Fruit fly (Drosophila melanogaster) whole organism, embryonic: ENCODE measurements around the gene osk.
A peak's percentile ranks its signal among the peaks of the same experiment; 100 is the strongest.

Experiments used
- Antp ChIP-seq: fragments of 200-800 bp; sonication (Bioruptor generic); optimal IDR thresholded peaks from 3 replicates; lab custom pipeline; 2016; ENCODE audit warnings: missing biosample characterization, missing genetic modification characterization
- Atf3 ChIP-seq: fragments of 200-800 bp; sonication (Bioruptor generic); optimal IDR thresholded peaks from 3 replicates; lab custom pipeline; 2016; ENCODE audit warnings: missing biosample characterization, missing genetic modification characterization
- CG10274 ChIP-seq: fragments of 200-800 bp; sonication (Bioruptor generic); optimal IDR thresholded peaks from 3 replicates; lab custom pipeline; 2017; ENCODE audit warnings: missing biosample characterization, mild to moderate bottlenecking, missing genetic modification characterization
- CG11093 ChIP-seq: fragments of 200-800 bp; sonication (Bioruptor generic); IDR thresholded peaks from 3 replicates; pipeline ENCODE4 v1.3.6; 2022; ENCODE audit warnings: missing biosample characterization, missing genetic modification characterization
- CG11723 ChIP-seq: fragments of 200-800 bp; sonication (Bioruptor generic); optimal IDR thresholded peaks from 2 replicates; lab custom pipeline; 2017; ENCODE audit warnings: missing biosample characterization, mild to moderate bottlenecking, missing genetic modification characterization
- CG12659 ChIP-seq: fragments of 200-800 bp; sonication (Bioruptor generic); optimal IDR thresholded peaks from 3 replicates; lab custom pipeline; 2017; ENCODE audit warnings: mild to moderate bottlenecking, missing biosample characterization, missing genetic modification reagents, missing genetic modification characterization
- CG13287 ChIP-seq: fragments of 200-800 bp; sonication (Bioruptor generic); IDR thresholded peaks from 2 replicates; pipeline ENCODE4 v1.3.6; 2022; ENCODE audit warnings: missing biosample characterization, missing genetic modification characterization; ENCODE audit not compliant: partially characterized antibody
- CG14860 ChIP-seq: fragments of 200-800 bp; sonication (Bioruptor generic); IDR thresholded peaks from 3 replicates; pipeline ENCODE4 v1.3.6; 2022; ENCODE audit warnings: missing biosample characterization, missing genetic modification characterization; ENCODE audit not compliant: partially characterized antibody
- CG15514 ChIP-seq: fragments of 200-800 bp; sonication (Bioruptor generic); optimal IDR thresholded peaks from 3 replicates; lab custom pipeline; 2017; ENCODE audit warnings: missing biosample characterization, missing genetic modification characterization, mild to moderate bottlenecking, moderate library complexity, missing genetic modification reagents
- CG16813 ChIP-seq: fragments of 200-800 bp; sonication (Bioruptor generic); IDR thresholded peaks from 3 replicates; pipeline ENCODE4 v1.3.6; 2022; ENCODE audit warnings: missing biosample characterization, missing genetic modification characterization; ENCODE audit not compliant: partially characterized antibody
- CG17385 ChIP-seq: fragments of 200-800 bp; sonication (Bioruptor generic); optimal IDR thresholded peaks from 3 replicates; lab custom pipeline; 2018; ENCODE audit warnings: missing biosample characterization, mild to moderate bottlenecking, missing genetic modification characterization
- CG4820 ChIP-seq: fragments of 200-800 bp; sonication (Bioruptor generic); optimal IDR thresholded peaks from 3 replicates; lab custom pipeline; 2016; ENCODE audit warnings: missing biosample characterization, missing genetic modification characterization
- CG6689 ChIP-seq: fragments of 200-800 bp; sonication (Bioruptor generic); IDR thresholded peaks from 2 replicates; pipeline ENCODE4 v1.3.6; 2022; ENCODE audit warnings: missing biosample characterization, missing genetic modification characterization
- CG7928 ChIP-seq: fragments of 200-800 bp; sonication (Bioruptor generic); optimal IDR thresholded peaks from 2 replicates; lab custom pipeline; 2017; ENCODE audit warnings: missing biosample characterization, mild to moderate bottlenecking, missing genetic modification characterization
- CG9932 ChIP-seq: fragments of 200-800 bp; sonication (Bioruptor generic); IDR thresholded peaks from 2 replicates; pipeline ENCODE4 v1.3.6; 2022; ENCODE audit warnings: missing biosample characterization, missing genetic modification characterization
- CHES-1-like ChIP-seq: fragments of 200-800 bp; sonication (Bioruptor generic); optimal IDR thresholded peaks from 2 replicates; lab custom pipeline; 2016; ENCODE audit warnings: missing biosample characterization, missing genetic modification characterization
- CoRest ChIP-seq: fragments of 200-800 bp; sonication (Bioruptor generic); optimal IDR thresholded peaks from 3 replicates; lab custom pipeline; 2018; ENCODE audit warnings: missing biosample characterization, mild to moderate bottlenecking, missing genetic modification characterization, moderate library complexity
- Dek ChIP-seq: fragments of 200-800 bp; sonication (Bioruptor generic); optimal IDR thresholded peaks from 3 replicates; lab custom pipeline; 2019; ENCODE audit warnings: missing biosample characterization, mild to moderate bottlenecking, missing genetic modification characterization, moderate library complexity
- Eip74EF ChIP-seq, 2 experiments: fragments of 200-800 bp in 1 of 2; fragments of >200 bp in 1 of 2; sonication (Bioruptor generic) in 1 of 2; optimal IDR thresholded peaks; 2 replicates each; lab custom pipeline; 2017 to 2019; ENCODE audit warnings: missing biosample characterization in 2 of 2, missing genetic modification characterization in 2 of 2, mild to moderate bottlenecking in 1 of 2, moderate library complexity in 1 of 2
- Lhr ChIP-seq: fragments of 200-800 bp; sonication (Bioruptor generic); optimal IDR thresholded peaks from 3 replicates; lab custom pipeline; 2017; ENCODE audit warnings: mild to moderate bottlenecking, missing biosample characterization, missing genetic modification reagents, missing genetic modification characterization
- NfI ChIP-seq: fragments of 200-800 bp; sonication (Bioruptor generic); optimal IDR thresholded peaks from 3 replicates; lab custom pipeline; 2018; ENCODE audit warnings: missing biosample characterization, mild to moderate bottlenecking, missing genetic modification characterization, moderate library complexity
- Side ChIP-seq: fragments of 200-800 bp; sonication (Bioruptor generic); optimal IDR thresholded peaks from 2 replicates; lab custom pipeline; 2016; ENCODE audit warnings: missing biosample characterization, missing genetic modification characterization
- Sin3A ChIP-seq: fragments of >200 bp; optimal IDR thresholded peaks from 2 replicates; lab custom pipeline; 2018
- Trl ChIP-seq, 3 experiments: fragments of >200 bp in 2 of 3; fragments of 200-800 bp in 1 of 3; sonication (Bioruptor generic) in 1 of 3; optimal IDR thresholded peaks; 2 replicates in 1 of 3; 3 replicates in 2 of 3; lab custom pipeline; 2016 to 2017; ENCODE audit warnings: missing biosample characterization in 1 of 3, missing genetic modification characterization in 1 of 3
- YL-1 ChIP-seq: fragments of 200-800 bp; sonication (Bioruptor generic); optimal IDR thresholded peaks from 3 replicates; lab custom pipeline; 2017; ENCODE audit warnings: missing biosample characterization, mild to moderate bottlenecking, missing genetic modification characterization
- amos ChIP-seq: fragments of 200-800 bp; sonication (Bioruptor generic); IDR thresholded peaks from 2 replicates; pipeline ENCODE4 v1.3.6; 2022; ENCODE audit warnings: missing biosample characterization, missing genetic modification characterization; ENCODE audit not compliant: partially characterized antibody
- ap ChIP-seq: fragments of 200-800 bp; sonication (Bioruptor generic); IDR thresholded peaks from 2 replicates; pipeline ENCODE4 v1.3.6; 2022; ENCODE audit warnings: missing biosample characterization, missing genetic modification characterization
- ara ChIP-seq: fragments of 200-800 bp; sonication (Bioruptor generic); IDR thresholded peaks from 2 replicates; pipeline ENCODE4 v1.3.6; 2022; ENCODE audit warnings: missing biosample characterization, missing genetic modification characterization
- crc ChIP-seq: fragments of 200-800 bp; sonication (Bioruptor generic); optimal IDR thresholded peaks from 2 replicates; lab custom pipeline; 2016; ENCODE audit warnings: missing biosample characterization, missing genetic modification characterization
- fd64A ChIP-seq: fragments of 200-800 bp; sonication (Bioruptor generic); optimal IDR thresholded peaks from 3 replicates; lab custom pipeline; 2018; ENCODE audit warnings: missing biosample characterization, mild to moderate bottlenecking, missing genetic modification characterization
- h ChIP-seq: fragments of >200 bp; optimal IDR thresholded peaks from 2 replicates; lab custom pipeline; 2017
- hbn ChIP-seq: fragments of 200-800 bp; sonication (Bioruptor generic); IDR thresholded peaks from 2 replicates; pipeline ENCODE4 v1.3.6; 2022; ENCODE audit warnings: missing biosample characterization, missing genetic modification characterization; ENCODE audit not compliant: partially characterized antibody
- her ChIP-seq: fragments of 200-800 bp; sonication (Bioruptor generic); optimal IDR thresholded peaks from 2 replicates; lab custom pipeline; 2016; ENCODE audit warnings: missing biosample characterization, missing genetic modification characterization
- jigr1 ChIP-seq: fragments of 200-800 bp; sonication (Bioruptor generic); IDR thresholded peaks from 3 replicates; pipeline ENCODE4 v1.3.6; 2022; ENCODE audit warnings: missing biosample characterization, missing genetic modification characterization
- ken ChIP-seq: fragments of 200-800 bp; sonication (Bioruptor generic); IDR thresholded peaks from 3 replicates; pipeline ENCODE4 v1.3.6; 2022; ENCODE audit warnings: missing biosample characterization, missing genetic modification characterization
- knrl ChIP-seq: fragments of 200-800 bp; sonication (Bioruptor generic); IDR thresholded peaks from 3 replicates; pipeline ENCODE4 v1.3.6; 2022; ENCODE audit warnings: missing biosample characterization, missing genetic modification characterization; ENCODE audit not compliant: partially characterized antibody
- lola ChIP-seq, 3 experiments: fragments of >200 bp in 2 of 3; fragments of 200-800 bp in 1 of 3; sonication (Bioruptor generic) in 1 of 3; optimal IDR thresholded peaks; 2 replicates each; lab custom pipeline; 2017 to 2019; ENCODE audit warnings: missing biosample characterization in 3 of 3, missing genetic modification characterization in 3 of 3, mild to moderate bottlenecking in 1 of 3, moderate library complexity in 1 of 3
- mld ChIP-seq: fragments of 200-800 bp; sonication (Bioruptor generic); IDR thresholded peaks from 3 replicates; pipeline ENCODE4 v1.3.6; 2022; ENCODE audit warnings: missing biosample characterization, missing genetic modification characterization; ENCODE audit not compliant: partially characterized antibody
- nmo ChIP-seq: fragments of 200-800 bp; sonication (Bioruptor generic); optimal IDR thresholded peaks from 2 replicates; lab custom pipeline; 2018; ENCODE audit warnings: missing biosample characterization, mild to moderate bottlenecking, missing genetic modification characterization, moderate library complexity
- otp ChIP-seq: fragments of 200-800 bp; sonication (Bioruptor generic); IDR thresholded peaks from 3 replicates; pipeline ENCODE4, ENCODE4 v1.3.6; 2022; ENCODE audit warnings: missing biosample characterization, missing genetic modification characterization
- p53 ChIP-seq: fragments of 200-800 bp; sonication (Bioruptor generic); optimal IDR thresholded peaks from 2 replicates; lab custom pipeline; 2016; ENCODE audit warnings: missing biosample characterization, missing genetic modification characterization
- pfk ChIP-seq: fragments of 200-800 bp; sonication (Bioruptor generic); optimal IDR thresholded peaks from 2 replicates; lab custom pipeline; 2018; ENCODE audit warnings: missing biosample characterization, mild to moderate bottlenecking, missing genetic modification characterization, moderate library complexity
- phol ChIP-seq: fragments of 200-800 bp; sonication (Bioruptor generic); optimal IDR thresholded peaks from 3 replicates; lab custom pipeline; 2018; ENCODE audit warnings: missing biosample characterization, mild to moderate bottlenecking, missing genetic modification characterization, moderate library complexity
- prd ChIP-seq, 3 experiments: fragments of >200 bp in 2 of 3; fragments of 200-800 bp in 1 of 3; sonication (Bioruptor generic) in 1 of 3; optimal IDR thresholded peaks in 2 of 3; IDR thresholded peaks in 1 of 3; 2 replicates in 2 of 3; 3 replicates in 1 of 3; pipeline versions ENCODE4 v1.3.6 to Lab custom; 2017 to 2022; ENCODE audit warnings: missing biosample characterization in 1 of 3, missing genetic modification characterization in 1 of 3
- sug ChIP-seq: fragments of 200-800 bp; optimal IDR thresholded peaks from 2 replicates; lab custom pipeline; 2019; ENCODE audit warnings: missing biosample characterization, mild to moderate bottlenecking, missing genetic modification characterization, moderate library complexity
- tap ChIP-seq: fragments of 200-800 bp; optimal IDR thresholded peaks from 3 replicates; lab custom pipeline; 2019; ENCODE audit warnings: missing biosample characterization, mild to moderate bottlenecking, missing genetic modification characterization, moderate library complexity
- tgo ChIP-seq: fragments of 200-800 bp; sonication (Bioruptor generic); IDR thresholded peaks from 3 replicates; pipeline ENCODE4 v1.3.6; 2022; ENCODE audit warnings: missing biosample characterization, missing genetic modification characterization
- yki ChIP-seq: fragments of >200 bp; optimal IDR thresholded peaks from 3 replicates; lab custom pipeline; 2018
- zfh2 ChIP-seq: fragments of 200-800 bp; sonication (Bioruptor generic); optimal IDR thresholded peaks from 2 replicates; lab custom pipeline; 2016; ENCODE audit warnings: missing biosample characterization, missing genetic modification characterization

Gene osk

dm6 chr3R:8984602-8985074 lies 49.7 kb downstream of the osk start, which contains the start of gene CG11970 (continued):
- no peak for TF ChIP-seq CG10274 (GFP tag; lab: Kevin White, UChicago)
- no peak for TF ChIP-seq prd (optimal IDR thresholded peaks at IDR 0.05; lab: Kevin White, UChicago)
- peak; percentile 57; the same call in 2 of the 3 replicates for TF ChIP-seq prd (GFP tag; IDR thresholded peaks at IDR 0.05; lab: Robert Waterston, UW)
- TF ChIP-seq amos (GFP tag; lab: Robert Waterston, UW) = peak; percentile 57
- TF ChIP-seq ara (GFP tag; lab: Robert Waterston, UW) = 0 out of 2 replicates have a peak, but pooled peaks have one; percentile 39
- no peak for TF ChIP-seq yki
- peak; percentile 1 for TF ChIP-seq Dek (tag; lab: Kevin White, UChicago)
- peak; percentile 26; the same call in 1 of the 3 replicates for TF ChIP-seq CG14860 (GFP tag; lab: Robert Waterston, UW)
- TF ChIP-seq pfk (GFP tag; lab: Kevin White, UChicago) = no peak
- no peak for TF ChIP-seq jigr1 (GFP tag; lab: Robert Waterston, UW)
- peak; percentile 52 for TF ChIP-seq hbn
- peak; percentile 72 for TF ChIP-seq CG9932 (GFP tag; lab: Robert Waterston, UW)
- TF ChIP-seq Side (GFP tag; lab: Kevin White, UChicago) = peak; percentile 30
- TF ChIP-seq otp (GFP tag; lab: Robert Waterston, UW) = no peak
- TF ChIP-seq p53 (GFP tag; lab: Kevin White, UChicago) = peak; percentile 16
- TF ChIP-seq NfI (GFP tag; lab: Kevin White, UChicago) = peak; percentile 18
- TF ChIP-seq knrl (GFP tag; lab: Robert Waterston, UW) = peak; percentile 74
- peak; percentile 63 for TF ChIP-seq CG13287
- TF ChIP-seq Lhr (GFP tag; lab: Kevin White, UChicago) = peak; percentile 11
- peak; percentile 79 for TF ChIP-seq Sin3A (lab: Kevin White, UChicago)
- TF ChIP-seq CoRest = peak; percentile 50
- TF ChIP-seq CHES-1-like (GFP tag; lab: Kevin White, UChicago) = peak; percentile 35
- TF ChIP-seq nmo (GFP tag; lab: Kevin White, UChicago) = peak; percentile 58
- TF ChIP-seq CG11093 = no peak
- peak in 1 of 3 experiments; percentile 34 for TF ChIP-seq lola (GFP tag; optimal IDR thresholded peaks at IDR 0.05; lab: Kevin White, UChicago)
- peak; percentile 65 for TF ChIP-seq CG16813 (GFP tag; lab: Robert Waterston, UW)
- no peak for TF ChIP-seq Eip74EF (GFP tag; optimal IDR thresholded peaks at IDR 0.05; lab: Kevin White, UChicago)
- no peak for TF ChIP-seq CG7928 (GFP tag; lab: Kevin White, UChicago)
- TF ChIP-seq mld (GFP tag; lab: Robert Waterston, UW) = no peak
- peak; percentile 65 for TF ChIP-seq zfh2
- peak; percentile 26 for TF ChIP-seq YL-1 (GFP tag; lab: Kevin White, UChicago)
- TF ChIP-seq CG12659 (GFP tag; lab: Kevin White, UChicago) = peak; percentile 30
- TF ChIP-seq CG15514 (GFP tag; lab: Kevin White, UChicago) = peak; percentile 66
- peak; percentile 47 for TF ChIP-seq sug (tag; lab: Kevin White, UChicago)
- no peak for TF ChIP-seq h (lab: Kevin White, UChicago)
- TF ChIP-seq CG6689 (GFP tag; lab: Robert Waterston, UW) = peak; percentile 34; the same call in 1 of the 2 replicates
- TF ChIP-seq ap (GFP tag; lab: Robert Waterston, UW) = no peak
- TF ChIP-seq ken (GFP tag; lab: Robert Waterston, UW) = no peak
- peak; percentile 26 for TF ChIP-seq crc (GFP tag; lab: Kevin White, UChicago)
- TF ChIP-seq Trl (optimal IDR thresholded peaks at IDR 0.05; lab: Kevin White, UChicago) = no peak
- peak; percentile 59 for TF ChIP-seq Trl (GFP tag; optimal IDR thresholded peaks at IDR 0.05; lab: Kevin White, UChicago)
- TF ChIP-seq tgo (GFP tag; lab: Robert Waterston, UW) = peak; percentile 19; the same call in 1 of the 3 replicates
- TF ChIP-seq her = peak; percentile 90
- peak; percentile 45 for TF ChIP-seq Antp (GFP tag; lab: Kevin White, UChicago)
- TF ChIP-seq tap (tag; lab: Kevin White, UChicago) = no peak
- TF ChIP-seq CG17385 (GFP tag; lab: Kevin White, UChicago) = peak; percentile 70
- TF ChIP-seq fd64A = no peak
- TF ChIP-seq phol (tag; lab: Kevin White, UChicago) = peak; percentile 78
- no peak for TF ChIP-seq CG4820
- TF ChIP-seq Atf3 (GFP tag; lab: Kevin White, UChicago) = peak; percentile 22
- no peak for TF ChIP-seq CG11723 (GFP tag; lab: Kevin White, UChicago)
